Fruit fly (Drosophila melanogaster): ENCODE measurements around the gene CG3777.
A peak's percentile ranks its signal among the peaks of the same experiment; 100 is the strongest.

The CG3777 gene

DNA sequence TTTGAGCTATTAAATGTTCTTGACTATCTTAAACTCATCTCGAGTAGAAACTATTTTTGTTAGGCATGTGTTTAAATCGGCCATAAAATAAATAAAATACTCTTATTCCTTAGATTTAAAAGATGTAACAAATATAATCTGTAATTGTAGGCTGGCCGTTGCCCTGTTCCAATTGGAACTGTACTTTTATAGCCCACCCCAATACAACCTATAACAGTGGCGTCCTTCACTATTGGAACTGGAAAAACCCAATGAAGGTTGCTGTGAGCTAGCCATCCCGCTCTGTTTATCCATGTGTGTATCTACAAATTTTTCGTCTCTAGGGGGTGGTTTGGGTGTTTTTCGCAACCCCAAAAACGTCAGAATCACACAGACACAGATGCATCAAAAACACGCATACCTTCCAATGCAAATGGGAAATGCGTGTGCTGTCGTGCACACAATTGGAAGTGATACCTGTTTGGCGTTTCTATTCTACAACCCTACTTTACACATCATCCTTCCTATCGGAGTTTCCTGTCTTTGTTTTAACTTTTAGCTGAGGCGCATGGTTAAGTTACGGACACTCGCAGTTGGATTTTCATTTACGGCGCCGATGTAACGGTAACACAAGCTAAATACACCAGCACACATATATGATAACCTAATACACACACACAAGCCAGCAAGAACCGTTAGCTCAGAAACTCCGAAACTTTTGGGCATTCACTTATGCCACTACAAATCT is 970 bp upstream of the CG3777 start:
- TF ChIP-seq CG1620 (GFP tag; optimal IDR thresholded peaks at IDR 0.05) (peak; percentile 9), ovo (GFP tag; optimal IDR thresholded peaks at IDR 0.05) (peak; percentile 92), Mnt (GFP tag; optimal IDR thresholded peaks at IDR 0.05) (no peak), CG7101 (tag; optimal IDR thresholded peaks at IDR 0.05) (peak; percentile 8)

DNA sequence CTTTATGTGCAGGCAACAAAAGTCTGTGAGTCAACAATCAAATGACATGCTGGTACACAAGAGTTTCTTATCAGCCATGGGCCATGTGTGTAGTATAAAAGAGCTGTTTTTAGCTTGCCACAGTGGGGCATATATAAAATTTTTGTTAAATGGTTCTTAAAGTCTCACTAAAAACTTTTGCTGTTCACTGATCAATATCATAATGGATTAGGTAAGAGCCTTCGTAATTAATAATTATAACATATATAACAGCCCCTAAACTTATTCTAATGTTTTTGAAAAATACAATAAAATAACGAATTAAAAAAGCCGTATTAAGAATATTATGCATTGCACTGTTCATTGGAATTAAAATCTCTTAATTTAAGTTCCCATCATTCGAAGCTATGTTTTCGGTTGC is 13.8 kb downstream of the CG3777 start:
- no peak for TF ChIP-seq cnc (optimal IDR thresholded peaks at IDR 0.05)

DNA sequence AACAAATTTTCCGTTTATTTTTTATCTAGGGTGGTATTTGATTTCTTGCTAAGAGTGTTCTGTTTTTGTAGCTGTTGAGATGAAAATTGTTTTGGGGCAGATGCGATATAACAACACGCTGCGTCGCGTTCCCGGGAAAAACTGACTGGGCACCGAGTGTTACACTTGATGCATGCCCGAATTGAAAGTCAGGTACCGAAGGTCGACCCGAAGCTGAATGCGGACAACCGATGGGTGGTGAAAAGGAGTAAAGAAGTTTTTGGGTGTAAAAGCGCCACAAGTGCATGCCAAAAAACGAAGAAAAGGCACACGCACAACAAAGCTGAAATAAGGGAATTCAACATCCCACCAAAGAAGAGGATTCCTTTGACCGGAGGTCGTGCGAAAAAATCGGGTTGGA is 15.3 kb downstream of the CG3777 start, which contains the start of gene CG13375:
Gene CG13375 (minus strand): TSS at position 124 of the 400 bp plus-strand sequence.
- TF ChIP-seq kay (GFP tag; ENCODE audit: borderline replicate concordance) = no peak
- TF ChIP-seq CG33017 (tag; optimal IDR thresholded peaks at IDR 0.05) = no peak
- no peak for TF ChIP-seq Crg-1 (GFP tag; optimal IDR thresholded peaks at IDR 0.05)
- TF ChIP-seq CG12768 (GFP tag; optimal IDR thresholded peaks at IDR 0.05) = no peak
- TF ChIP-seq CG11617 (GFP tag; optimal IDR thresholded peaks at IDR 0.05) = no peak
- TF ChIP-seq Hr96 (GFP tag; optimal IDR thresholded peaks at IDR 0.05) = no peak
- no peak for TF ChIP-seq CG5204 (GFP tag; optimal IDR thresholded peaks at IDR 0.05)

DNA sequence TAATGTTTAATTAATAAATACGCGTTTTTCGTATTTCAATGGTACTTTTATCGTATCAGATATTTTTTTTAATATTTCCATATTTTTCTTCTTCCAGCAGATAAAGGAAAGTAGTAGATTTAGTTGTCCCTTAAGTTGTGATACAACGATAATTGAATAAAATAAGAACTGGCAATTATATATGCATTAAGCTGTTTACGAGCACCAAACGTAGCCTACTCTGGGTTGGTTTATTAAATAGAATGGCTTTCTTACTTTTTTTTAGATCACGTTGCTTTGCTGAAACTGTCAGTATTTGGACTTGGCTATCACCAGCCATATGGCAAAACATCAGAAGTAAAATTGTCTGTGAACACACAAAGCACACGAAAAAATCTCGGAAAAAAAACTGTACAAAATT is 27.9 kb downstream of the CG3777 start, which contains the start of gene CG12470:
Gene CG12470 (plus strand): TSS at position 301 of the 400 bp plus-strand sequence.
- TF ChIP-seq Crg-1 (GFP tag; optimal IDR thresholded peaks at IDR 0.05) (no peak), kay (GFP tag; ENCODE audit: borderline replicate concordance) (no peak), Mnt (GFP tag; optimal IDR thresholded peaks at IDR 0.05) (no peak), bab1 (GFP tag; optimal IDR thresholded peaks at IDR 0.05) (no peak), CG14711 (tag; optimal IDR thresholded peaks at IDR 0.05) (no peak), CG33017 (tag; optimal IDR thresholded peaks at IDR 0.05) (no peak), CG1620 (GFP tag; optimal IDR thresholded peaks at IDR 0.05) (no peak), CG7101 (tag; optimal IDR thresholded peaks at IDR 0.05) (no peak), CG12768 (GFP tag; optimal IDR thresholded peaks at IDR 0.05) (no peak), CG5204 (GFP tag; optimal IDR thresholded peaks at IDR 0.05) (no peak), Hr96 (GFP tag; optimal IDR thresholded peaks at IDR 0.05) (no peak), cnc (optimal IDR thresholded peaks at IDR 0.05) (no peak), toe (GFP tag; optimal IDR thresholded peaks at IDR 0.05) (no peak), tj (GFP tag; optimal IDR thresholded peaks at IDR 0.05) (no peak)

DNA sequence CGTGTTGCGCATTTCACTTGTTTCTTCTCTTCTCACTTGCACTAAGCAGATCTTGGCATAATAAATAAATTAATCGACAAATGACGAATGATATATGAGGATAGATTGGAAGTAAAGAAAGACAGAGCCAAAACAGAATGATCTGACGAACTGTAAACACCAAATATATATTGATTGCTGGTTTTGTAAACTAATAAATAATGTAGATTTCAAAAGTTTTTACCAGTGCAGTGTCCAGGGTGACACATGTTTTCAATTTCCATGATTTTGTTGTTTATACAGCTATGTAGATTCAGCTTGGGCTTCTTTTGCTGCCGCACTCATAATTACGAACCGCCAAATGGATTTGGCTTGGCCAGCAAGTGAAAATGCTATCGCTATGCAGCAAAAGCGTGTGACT is 31.8 kb downstream of the CG3777 start:
- TF ChIP-seq bab1 (GFP tag; optimal IDR thresholded peaks at IDR 0.05) = no peak
- no peak for TF ChIP-seq CG1620 (GFP tag; optimal IDR thresholded peaks at IDR 0.05)
- TF ChIP-seq toe (GFP tag; optimal IDR thresholded peaks at IDR 0.05) = no peak
- no peak for TF ChIP-seq kay (GFP tag; ENCODE audit: borderline replicate concordance)
- TF ChIP-seq CG33017 (tag; optimal IDR thresholded peaks at IDR 0.05) = no peak
- TF ChIP-seq Hr96 (GFP tag; optimal IDR thresholded peaks at IDR 0.05) = no peak
- no peak for TF ChIP-seq pad (GFP tag; optimal IDR thresholded peaks at IDR 0.05)
- no peak for TF ChIP-seq Clk (GFP tag; optimal IDR thresholded peaks at IDR 0.05)
- no peak for TF ChIP-seq CG11617 (GFP tag; optimal IDR thresholded peaks at IDR 0.05)
- no peak for TF ChIP-seq CG5204 (GFP tag; optimal IDR thresholded peaks at IDR 0.05)
- no peak for TF ChIP-seq ovo (GFP tag; optimal IDR thresholded peaks at IDR 0.05)
- TF ChIP-seq CG12768 (GFP tag; optimal IDR thresholded peaks at IDR 0.05) = no peak
- TF ChIP-seq CG14711 (tag; optimal IDR thresholded peaks at IDR 0.05) = no peak
- no peak for TF ChIP-seq CG7101 (tag; optimal IDR thresholded peaks at IDR 0.05)
- TF ChIP-seq CG7045 (GFP tag; optimal IDR thresholded peaks at IDR 0.05) = no peak
- no peak for TF ChIP-seq tj (GFP tag; optimal IDR thresholded peaks at IDR 0.05)
- no peak for TF ChIP-seq cic (GFP tag; optimal IDR thresholded peaks at IDR 0.05)
- TF ChIP-seq cnc (optimal IDR thresholded peaks at IDR 0.05) = no peak
- no peak for TF ChIP-seq Mnt (GFP tag; optimal IDR thresholded peaks at IDR 0.05)

DNA sequence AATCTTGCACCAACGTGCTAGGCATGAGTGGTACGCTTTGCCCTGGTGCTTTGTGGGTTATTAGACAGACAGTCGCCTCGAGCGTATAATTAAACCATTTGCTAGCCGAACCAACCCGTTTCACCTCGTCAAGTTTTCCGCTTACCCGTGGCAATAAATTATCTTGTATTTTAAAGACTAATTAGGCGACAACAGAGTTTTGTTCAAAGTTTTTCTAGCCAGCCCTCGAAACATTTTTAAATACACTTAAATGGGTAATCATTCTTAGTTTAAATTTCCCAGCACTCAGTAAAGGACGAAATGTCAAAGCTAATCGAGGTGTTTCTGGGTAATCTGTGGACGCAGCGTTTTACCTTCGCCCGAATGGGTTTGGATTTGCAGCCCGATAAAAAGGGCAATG is 35.3 kb downstream of the CG3777 start, which contains the start of gene Or1a:
Gene Or1a (plus strand): TSS at position 301 of the 400 bp plus-strand sequence.
- TF ChIP-seq CG14711 (tag; optimal IDR thresholded peaks at IDR 0.05) = no peak
- TF ChIP-seq Mnt (GFP tag; optimal IDR thresholded peaks at IDR 0.05) = no peak
- TF ChIP-seq Hr96 (GFP tag; optimal IDR thresholded peaks at IDR 0.05) = no peak
- no peak for TF ChIP-seq ovo (GFP tag; optimal IDR thresholded peaks at IDR 0.05)
- TF ChIP-seq cic (GFP tag; optimal IDR thresholded peaks at IDR 0.05) = no peak
- TF ChIP-seq cnc (optimal IDR thresholded peaks at IDR 0.05) = no peak
- TF ChIP-seq Clk (GFP tag; optimal IDR thresholded peaks at IDR 0.05) = no peak
- TF ChIP-seq CG7101 (tag; optimal IDR thresholded peaks at IDR 0.05) = no peak
- no peak for TF ChIP-seq CG12768 (GFP tag; optimal IDR thresholded peaks at IDR 0.05)
- TF ChIP-seq toe (GFP tag; optimal IDR thresholded peaks at IDR 0.05) = no peak
- TF ChIP-seq tj (GFP tag; optimal IDR thresholded peaks at IDR 0.05) = no peak
- no peak for TF ChIP-seq CG11617 (GFP tag; optimal IDR thresholded peaks at IDR 0.05)
- TF ChIP-seq CG1620 (GFP tag; optimal IDR thresholded peaks at IDR 0.05) = no peak
- TF ChIP-seq bab1 (GFP tag; optimal IDR thresholded peaks at IDR 0.05) = no peak
- TF ChIP-seq CG7045 (GFP tag; optimal IDR thresholded peaks at IDR 0.05) = no peak
- TF ChIP-seq CG5204 (GFP tag; optimal IDR thresholded peaks at IDR 0.05) = no peak
- TF ChIP-seq Crg-1 (GFP tag; optimal IDR thresholded peaks at IDR 0.05) = no peak
- TF ChIP-seq kay (GFP tag; ENCODE audit: borderline replicate concordance) = no peak

DNA sequence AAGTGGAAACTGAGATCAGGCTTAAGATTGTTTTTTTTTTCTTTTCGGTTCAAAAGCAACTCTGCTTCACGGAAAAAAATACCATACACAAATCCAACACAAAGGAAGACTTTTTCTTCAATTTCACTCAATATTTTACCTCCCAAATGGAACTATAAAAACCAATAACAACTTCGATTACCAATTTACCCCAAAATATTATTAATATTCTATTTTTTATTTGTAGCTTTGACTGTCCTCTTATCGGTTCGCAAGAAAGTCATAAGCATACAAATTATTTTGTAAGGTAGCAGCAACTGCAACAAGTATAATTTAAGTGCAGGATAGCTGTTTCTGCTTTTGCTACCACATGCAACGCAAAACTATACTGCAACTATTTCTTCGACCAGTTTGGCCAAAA is 54.4 kb downstream of the CG3777 start:
- TF ChIP-seq CG11617 (GFP tag; optimal IDR thresholded peaks at IDR 0.05) = no peak

All from whole organism, adult.